Fruit fly (Drosophila melanogaster) whole organism, adult: Measurements from ENCODE around the gene Mi-2.
A peak's percentile ranks its signal among the peaks of the same experiment; 100 is the strongest.

ENCODE experiments used
- CG14711 ChIP-seq: fragments of 200-800 bp; sonication (Bioruptor generic); optimal IDR thresholded peaks from 2 replicates; lab custom pipeline; 2018; ENCODE audit warnings: missing biosample characterization, mild to moderate bottlenecking, missing genetic modification characterization, moderate library complexity
- CG7045 ChIP-seq: fragments of 200-800 bp; sonication (Bioruptor generic); optimal IDR thresholded peaks from 2 replicates; lab custom pipeline; 2017; ENCODE audit warnings: missing biosample characterization, mild to moderate bottlenecking, missing genetic modification characterization
- CG7101 ChIP-seq: fragments of 200-800 bp; sonication (Bioruptor generic); optimal IDR thresholded peaks from 2 replicates; lab custom pipeline; 2018; ENCODE audit warnings: missing biosample characterization, mild to moderate bottlenecking, missing genetic modification characterization, moderate library complexity
- Clk ChIP-seq: fragments of 200-800 bp; sonication (Bioruptor generic); optimal IDR thresholded peaks from 2 replicates; lab custom pipeline; 2017; ENCODE audit warnings: missing biosample characterization, missing genetic modification characterization
- Crg-1 ChIP-seq: fragments of 200-800 bp; sonication (Bioruptor generic); optimal IDR thresholded peaks from 2 replicates; lab custom pipeline; 2016; ENCODE audit warnings: missing biosample characterization, missing genetic modification characterization
- cic ChIP-seq: fragments of 200-800 bp; sonication (Bioruptor generic); optimal IDR thresholded peaks from 2 replicates; lab custom pipeline; 2017; ENCODE audit warnings: missing biosample characterization, mild to moderate bottlenecking, missing genetic modification characterization, moderate library complexity
- kay ChIP-seq: fragments of 200-800 bp; sonication (Bioruptor generic); peaks from one replicate; lab custom pipeline; 2016; ENCODE audit warnings: missing biosample characterization, missing genetic modification characterization, borderline replicate concordance
- ovo ChIP-seq: fragments of 200-800 bp; sonication (Bioruptor generic); optimal IDR thresholded peaks from 2 replicates; lab custom pipeline; 2016; ENCODE audit warnings: missing biosample characterization, missing genetic modification characterization
- toe ChIP-seq: fragments of 200-800 bp; sonication (Bioruptor generic); optimal IDR thresholded peaks from 2 replicates; lab custom pipeline; 2016; ENCODE audit warnings: missing biosample characterization, missing genetic modification characterization

DNA sequence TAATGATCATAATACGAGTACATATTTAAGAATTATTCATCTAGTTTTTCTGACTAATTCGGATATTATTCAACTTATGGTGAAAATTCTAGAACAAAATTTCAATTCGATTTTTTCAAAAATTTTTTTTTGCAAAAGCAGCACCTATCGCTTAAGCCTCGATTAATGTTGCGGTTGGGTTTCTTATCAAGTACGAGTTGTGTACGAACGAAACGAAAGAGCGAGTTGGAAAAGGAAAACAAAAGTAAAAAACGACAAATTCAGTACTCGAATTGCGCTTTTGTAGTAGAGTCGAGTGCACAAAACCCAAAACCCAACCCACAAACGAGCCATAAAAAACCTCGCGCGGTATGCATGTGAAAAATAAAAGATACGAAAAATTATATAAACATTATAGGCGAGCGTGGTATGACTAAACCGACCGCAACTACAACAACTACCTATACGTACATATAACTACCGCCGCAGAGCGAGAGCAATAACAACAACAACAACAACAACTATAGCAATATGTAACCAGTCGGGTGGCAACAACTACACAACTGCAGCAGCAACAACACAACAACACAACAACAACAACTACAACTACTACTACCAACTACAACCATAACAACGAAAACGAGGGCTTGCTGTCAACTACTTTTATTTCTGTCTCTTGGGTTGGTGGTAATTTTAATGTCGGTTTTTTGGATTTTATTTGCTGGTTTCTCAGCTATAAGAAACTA lies 5.4 kb downstream of the Mi-2 start:
- TF ChIP-seq cic (GFP tag; lab: Kevin White, UChicago): peak; percentile 44
- TF ChIP-seq toe: no peak
- no peak for TF ChIP-seq CG7045 (GFP tag; lab: Kevin White, UChicago)
- TF ChIP-seq ovo (GFP tag; lab: Kevin White, UChicago): no peak
- no peak for TF ChIP-seq Crg-1
- TF ChIP-seq CG7101 (tag; lab: Kevin White, UChicago): no peak
- no peak for TF ChIP-seq Clk (GFP tag; lab: Kevin White, UChicago)
- TF ChIP-seq CG14711 (tag; lab: Kevin White, UChicago): no peak
- TF ChIP-seq kay (GFP tag; lab: Kevin White, UChicago): peak; percentile 85
